Fruit fly (Drosophila melanogaster) whole organism, pupa: Measurements from ENCODE around the gene Vha16-3.
A peak's percentile ranks its signal among the peaks of the same experiment; 100 is the strongest.

Experiments used
- CG10348 ChIP-seq: fragments of 200-800 bp; sonication (Bioruptor generic); IDR thresholded peaks from 2 replicates; pipeline ENCODE4 v1.3.6; 2022; ENCODE audit warnings: missing biosample characterization, missing genetic modification characterization
- CG13204 ChIP-seq: fragments of 200-800 bp; sonication (Bioruptor generic); optimal IDR thresholded peaks from 2 replicates; lab custom pipeline; 2018; ENCODE audit warnings: missing biosample characterization, mild to moderate bottlenecking, missing genetic modification characterization, moderate library complexity
- CG15710 ChIP-seq: fragments of 200-800 bp; sonication (Bioruptor generic); optimal IDR thresholded peaks from 2 replicates; lab custom pipeline; 2018; ENCODE audit warnings: missing biosample characterization, mild to moderate bottlenecking, missing genetic modification characterization, moderate library complexity
- CG17806 ChIP-seq: fragments of 200-800 bp; sonication (Bioruptor generic); optimal IDR thresholded peaks from 2 replicates; lab custom pipeline; 2018; ENCODE audit warnings: missing biosample characterization, mild to moderate bottlenecking, missing genetic modification characterization, moderate library complexity
- CG8301 ChIP-seq: fragments of 200-800 bp; sonication (Bioruptor generic); optimal IDR thresholded peaks from 2 replicates; lab custom pipeline; 2018; ENCODE audit warnings: missing biosample characterization, mild to moderate bottlenecking, missing genetic modification characterization
- CG9948 ChIP-seq: fragments of 200-800 bp; sonication (Bioruptor generic); optimal IDR thresholded peaks from 2 replicates; lab custom pipeline; 2018; ENCODE audit warnings: missing biosample characterization, mild to moderate bottlenecking, missing genetic modification characterization, moderate library complexity
- D1 ChIP-seq: fragments of 200-800 bp; sonication (Bioruptor generic); optimal IDR thresholded peaks from 2 replicates; lab custom pipeline; 2018; ENCODE audit warnings: missing biosample characterization, mild to moderate bottlenecking, missing genetic modification characterization, moderate library complexity
- EcR ChIP-seq: fragments of 200-800 bp; sonication (Bioruptor generic); optimal IDR thresholded peaks from 3 replicates; lab custom pipeline; 2019; ENCODE audit warnings: missing biosample characterization, missing genetic modification characterization, mild to moderate bottlenecking, moderate library complexity, missing genetic modification reagents
- Ets98B ChIP-seq: fragments of 200-800 bp; sonication (Bioruptor generic); IDR thresholded peaks from 2 replicates; pipeline ENCODE4 v1.3.6; 2022; ENCODE audit warnings: missing biosample characterization, missing genetic modification characterization
- Pif1B ChIP-seq: fragments of 200-800 bp; sonication (Bioruptor generic); optimal IDR thresholded peaks from 3 replicates; lab custom pipeline; 2016; ENCODE audit warnings: missing biosample characterization, missing genetic modification characterization
- Snoo ChIP-seq: fragments of 200-800 bp; sonication (Bioruptor generic); optimal IDR thresholded peaks from 3 replicates; lab custom pipeline; 2017; ENCODE audit warnings: missing biosample characterization, mild to moderate bottlenecking, missing genetic modification characterization, inconsistent platforms
- fd96Ca ChIP-seq: fragments of 200-800 bp; sonication (Bioruptor generic); IDR thresholded peaks from 3 replicates; pipeline ENCODE4 v1.3.6; 2022; ENCODE audit warnings: missing biosample characterization, missing genetic modification characterization
- rn ChIP-seq: fragments of 200-800 bp; sonication (Bioruptor generic); IDR thresholded peaks from 2 replicates; pipeline ENCODE4 v1.3.6; 2022; ENCODE audit warnings: missing biosample characterization, missing genetic modification characterization

dm6 chr3L:11448935-11449334, 24.2 kb upstream of the Vha16-3 start:
- 0 out of 2 replicates have a peak, but pooled peaks have one; percentile 54 for TF ChIP-seq CG10348 (GFP tag; lab: Robert Waterston, UW)
- peak; percentile 81 for TF ChIP-seq CG9948 (tag; lab: Kevin White, UChicago)
- TF ChIP-seq CG13204 = no peak
- peak; percentile 97 for TF ChIP-seq fd96Ca (GFP tag; lab: Robert Waterston, UW)
- TF ChIP-seq EcR (GFP tag; lab: Kevin White, UChicago) = no peak
- peak; percentile 88 for TF ChIP-seq rn
- peak; percentile 91 for TF ChIP-seq CG8301 (tag; lab: Kevin White, UChicago)
- peak; percentile 93 for TF ChIP-seq Ets98B (GFP tag; lab: Robert Waterston, UW)
- no peak for TF ChIP-seq Snoo (tag; lab: Kevin White, UChicago)
- peak; percentile 6 for TF ChIP-seq D1 (tag; lab: Kevin White, UChicago)
- peak; percentile 54 for TF ChIP-seq CG15710 (tag; lab: Kevin White, UChicago)
- peak; percentile 66 for TF ChIP-seq CG17806 (tag; lab: Kevin White, UChicago)
- TF ChIP-seq Pif1B (GFP tag; lab: Kevin White, UChicago) = peak; percentile 63
